Worm (Caenorhabditis elegans): ENCODE results near the gene W06G6.9.

- no peak for TF ChIP-seq tab-1 (GFP tag; IDR thresholded peaks at IDR 0.05)
- no peak for TF ChIP-seq flt-1 (GFP tag; IDR thresholded peaks at IDR 0.05)
- TF ChIP-seq cog-1 (tag; optimal IDR thresholded peaks at IDR 0.05): no peak
- no peak for TF ChIP-seq med-1 (GFP tag; optimal IDR thresholded peaks at IDR 0.05; ENCODE audit: insufficient read depth)
- TF ChIP-seq ref-1 (GFP tag; conservative IDR thresholded peaks at IDR 0.05): no peak
- no peak for TF ChIP-seq ztf-23 (GFP tag; IDR thresholded peaks at IDR 0.05)
- no peak for TF ChIP-seq klf-2 (GFP tag; conservative IDR thresholded peaks at IDR 0.05)
These were observed 37.8 kb downstream of the W06G6.9 start for ce11 chrV:16608478-16608877.

Measured in whole organism, midembryonic.